Fruit fly (Drosophila melanogaster): ENCODE results near the gene Gapvd1.

Gene Gapvd1

DNA sequence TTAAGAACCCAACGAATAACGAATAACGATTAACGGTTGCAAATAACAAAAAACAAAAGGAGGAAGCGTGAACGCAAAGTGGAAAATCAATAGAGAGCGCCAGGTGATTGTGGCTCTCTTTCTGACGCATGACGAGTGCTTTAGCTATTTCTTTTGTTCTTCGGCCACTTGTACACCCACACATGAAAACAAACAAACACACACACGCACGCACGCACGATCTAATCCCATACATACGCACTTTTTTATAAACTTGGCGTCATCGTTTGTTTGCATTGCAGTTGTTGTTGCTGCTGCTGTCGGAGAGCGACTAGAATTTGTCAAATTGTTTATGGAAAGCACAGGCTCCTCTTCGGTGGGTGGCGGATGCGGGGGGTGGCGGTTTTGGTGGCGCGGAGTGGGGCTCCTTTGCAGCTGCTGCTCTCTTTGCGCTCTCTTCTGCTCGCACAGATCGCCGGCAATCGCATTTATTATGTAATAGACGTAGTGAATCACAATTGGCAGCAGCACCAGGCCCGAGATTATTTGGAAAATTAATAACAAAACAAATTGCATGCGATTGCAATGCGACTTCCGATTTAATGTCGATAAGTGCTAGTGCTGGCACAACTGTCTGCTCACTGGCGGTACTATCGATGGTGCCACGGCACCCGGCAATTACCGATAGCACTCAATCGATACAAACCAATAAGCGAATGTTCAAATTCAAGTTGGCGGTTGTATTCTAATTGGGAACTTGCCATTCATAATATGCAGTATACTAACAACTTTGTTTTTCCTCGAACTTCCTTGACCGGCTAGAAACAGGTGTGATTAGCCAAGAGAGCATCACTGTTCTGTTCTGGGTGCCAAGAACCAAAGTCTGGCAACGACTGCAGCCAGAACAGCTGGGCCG, 14.0 kb downstream of the Gapvd1 start:
- TF ChIP-seq bab1 (GFP tag; optimal IDR thresholded peaks at IDR 0.05) (peak; percentile 54), CG14711 (tag; optimal IDR thresholded peaks at IDR 0.05) (peak; percentile 31), cnc (optimal IDR thresholded peaks at IDR 0.05) (no peak), Crg-1 (GFP tag; optimal IDR thresholded peaks at IDR 0.05) (peak; percentile 55), Mnt (GFP tag; optimal IDR thresholded peaks at IDR 0.05) (peak; percentile 75), cic (GFP tag; optimal IDR thresholded peaks at IDR 0.05) (no peak), Hr96 (GFP tag; optimal IDR thresholded peaks at IDR 0.05) (no peak), CG7101 (tag; optimal IDR thresholded peaks at IDR 0.05) (peak; percentile 69), CG7045 (GFP tag; optimal IDR thresholded peaks at IDR 0.05) (no peak), CG12768 (GFP tag; optimal IDR thresholded peaks at IDR 0.05) (no peak), CG5204 (GFP tag; optimal IDR thresholded peaks at IDR 0.05) (no peak), ovo (GFP tag; optimal IDR thresholded peaks at IDR 0.05) (peak; percentile 53), CG11617 (GFP tag; optimal IDR thresholded peaks at IDR 0.05) (peak; percentile 41), tj (GFP tag; optimal IDR thresholded peaks at IDR 0.05) (peak; percentile 63), pad (GFP tag; optimal IDR thresholded peaks at IDR 0.05) (peak; percentile 23), kay (GFP tag; ENCODE audit: borderline replicate concordance) (no peak), CG33017 (tag; optimal IDR thresholded peaks at IDR 0.05) (no peak), toe (GFP tag; optimal IDR thresholded peaks at IDR 0.05) (peak; percentile 72), Clk (GFP tag; optimal IDR thresholded peaks at IDR 0.05) (no peak), CG1620 (GFP tag; optimal IDR thresholded peaks at IDR 0.05) (peak; percentile 90)

dm6 chrX:11339868-11340548, 14.8 kb downstream of the Gapvd1 start, which contains the start of the genes CG34348 and Kap3:
CG34348 (plus strand) TSS chrX:11339873.
Kap3 (minus strand) TSS chrX:11340084.
- TF ChIP-seq tj (GFP tag; optimal IDR thresholded peaks at IDR 0.05), result no peak
- peak; percentile 16 for TF ChIP-seq bab1 (GFP tag; optimal IDR thresholded peaks at IDR 0.05)

DNA sequence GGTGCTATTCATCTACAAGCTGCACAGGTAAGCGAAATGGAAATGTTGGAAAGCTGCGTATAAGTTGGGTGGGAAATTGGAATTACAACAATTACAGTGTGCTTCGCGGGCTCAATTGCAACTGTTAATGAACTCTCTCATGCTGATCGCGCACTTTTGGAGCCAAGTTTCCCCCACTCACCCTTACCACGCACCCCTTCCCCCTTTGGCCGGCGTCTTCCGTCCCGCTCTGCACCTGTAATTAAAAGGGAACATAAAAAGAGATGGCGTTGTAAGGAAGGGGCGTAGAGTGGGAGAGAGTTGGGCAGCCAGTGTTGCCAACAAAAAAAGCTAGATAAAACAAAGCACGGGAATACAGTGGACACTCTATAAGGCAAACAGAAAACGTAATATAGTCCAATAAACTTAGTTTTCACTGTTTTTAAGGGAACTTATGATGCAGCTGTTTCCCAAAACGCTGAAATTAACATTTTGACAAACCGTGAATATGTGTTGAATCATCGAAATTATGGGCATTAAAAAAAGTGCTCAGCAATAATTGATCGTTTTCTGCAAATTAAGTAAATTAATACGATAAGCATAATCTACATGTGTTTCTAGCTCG, 15.6 kb downstream of the Gapvd1 start:
- TF ChIP-seq CG11617 (GFP tag; optimal IDR thresholded peaks at IDR 0.05) (peak; percentile 34), Clk (GFP tag; optimal IDR thresholded peaks at IDR 0.05) (no peak), CG12768 (GFP tag; optimal IDR thresholded peaks at IDR 0.05) (no peak), pad (GFP tag; optimal IDR thresholded peaks at IDR 0.05) (peak; percentile 97), cnc (optimal IDR thresholded peaks at IDR 0.05) (no peak), cic (GFP tag; optimal IDR thresholded peaks at IDR 0.05) (peak; percentile 16), kay (GFP tag; ENCODE audit: borderline replicate concordance) (no peak), Crg-1 (GFP tag; optimal IDR thresholded peaks at IDR 0.05) (no peak), Mnt (GFP tag; optimal IDR thresholded peaks at IDR 0.05) (no peak), CG7101 (tag; optimal IDR thresholded peaks at IDR 0.05) (peak; percentile 23), CG5204 (GFP tag; optimal IDR thresholded peaks at IDR 0.05) (peak; percentile 44), CG7045 (GFP tag; optimal IDR thresholded peaks at IDR 0.05) (peak; percentile 7), tj (GFP tag; optimal IDR thresholded peaks at IDR 0.05) (peak; percentile 99), CG14711 (tag; optimal IDR thresholded peaks at IDR 0.05) (peak; percentile 9), CG33017 (tag; optimal IDR thresholded peaks at IDR 0.05) (no peak), bab1 (GFP tag; optimal IDR thresholded peaks at IDR 0.05) (no peak), CG1620 (GFP tag; optimal IDR thresholded peaks at IDR 0.05) (peak; percentile 29), ovo (GFP tag; optimal IDR thresholded peaks at IDR 0.05) (peak; percentile 36)

DNA sequence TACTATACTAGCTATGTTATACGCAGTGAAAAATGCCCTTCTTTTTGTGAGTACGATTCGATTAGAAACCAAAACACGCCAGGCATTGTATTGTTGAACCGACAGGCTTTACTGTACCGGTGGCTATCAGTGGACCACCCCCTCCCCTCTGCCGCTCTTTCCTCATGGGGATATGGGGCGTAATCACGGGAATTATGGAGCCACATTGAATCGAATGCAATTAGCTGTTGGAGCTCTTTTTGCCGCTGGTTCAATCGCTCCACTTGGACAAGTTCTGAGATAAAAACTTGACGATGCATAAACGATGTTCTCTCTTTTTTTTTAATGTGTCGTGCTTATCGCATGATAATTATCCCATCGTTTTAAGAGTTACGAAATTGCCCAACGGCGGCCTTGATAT, 17.0 kb downstream of the Gapvd1 start:
- no peak for TF ChIP-seq kay (GFP tag; ENCODE audit: borderline replicate concordance)
- no peak for TF ChIP-seq Mnt (GFP tag; optimal IDR thresholded peaks at IDR 0.05)
- no peak for TF ChIP-seq bab1 (GFP tag; optimal IDR thresholded peaks at IDR 0.05)
- TF ChIP-seq CG5204 (GFP tag; optimal IDR thresholded peaks at IDR 0.05), result no peak
- peak; percentile 8 for TF ChIP-seq CG7101 (tag; optimal IDR thresholded peaks at IDR 0.05)
- no peak for TF ChIP-seq pad (GFP tag; optimal IDR thresholded peaks at IDR 0.05)

dm6 chrX:11342771-11343170, 17.6 kb downstream of the Gapvd1 start:
- TF ChIP-seq Clk (GFP tag; optimal IDR thresholded peaks at IDR 0.05) (no peak), CG33017 (tag; optimal IDR thresholded peaks at IDR 0.05) (no peak), Mnt (GFP tag; optimal IDR thresholded peaks at IDR 0.05) (no peak), Crg-1 (GFP tag; optimal IDR thresholded peaks at IDR 0.05) (no peak), toe (GFP tag; optimal IDR thresholded peaks at IDR 0.05) (no peak), ovo (GFP tag; optimal IDR thresholded peaks at IDR 0.05) (no peak), CG11617 (GFP tag; optimal IDR thresholded peaks at IDR 0.05) (no peak), cnc (optimal IDR thresholded peaks at IDR 0.05) (no peak), CG5204 (GFP tag; optimal IDR thresholded peaks at IDR 0.05) (no peak), tj (GFP tag; optimal IDR thresholded peaks at IDR 0.05) (no peak), CG14711 (tag; optimal IDR thresholded peaks at IDR 0.05) (no peak), cic (GFP tag; optimal IDR thresholded peaks at IDR 0.05) (no peak), pad (GFP tag; optimal IDR thresholded peaks at IDR 0.05) (no peak), CG1620 (GFP tag; optimal IDR thresholded peaks at IDR 0.05) (no peak), Hr96 (GFP tag; optimal IDR thresholded peaks at IDR 0.05) (no peak), bab1 (GFP tag; optimal IDR thresholded peaks at IDR 0.05) (no peak), CG12768 (GFP tag; optimal IDR thresholded peaks at IDR 0.05) (no peak), kay (GFP tag; ENCODE audit: borderline replicate concordance) (no peak), CG7045 (GFP tag; optimal IDR thresholded peaks at IDR 0.05) (no peak), CG7101 (tag; optimal IDR thresholded peaks at IDR 0.05) (no peak)

Measured in whole organism, adult.